Worm (Caenorhabditis elegans) whole organism, early embryonic: Measurements from ENCODE around the gene T14A8.2.

Experiments used
- B0310.2 ChIP-seq: sonication (generic microtip); optimal IDR thresholded peaks from 2 replicates; lab custom pipeline; 2016; ENCODE audit warnings: mild to moderate bottlenecking, missing genetic modification characterization, missing compliant biosample characterization
- F13C5.2 ChIP-seq: sonication (generic microtip); optimal IDR thresholded peaks from 2 replicates; lab custom pipeline; 2017; ENCODE audit warnings: mild to moderate bottlenecking, missing genetic modification characterization, inconsistent platforms, missing compliant biosample characterization
- aly-1 ChIP-seq: sonication (generic microtip); optimal IDR thresholded peaks from 2 replicates; lab custom pipeline; 2016; ENCODE audit warnings: missing genetic modification characterization, missing compliant biosample characterization
- ama-1 ChIP-seq: fragments of 150-350 bp; optimal IDR thresholded peaks from 2 replicates; lab custom pipeline; 2014
- ceh-13 ChIP-seq: fragments of 200-800 bp; sonication (Bioruptor generic); optimal IDR thresholded peaks from 2 replicates; lab custom pipeline; 2018; ENCODE audit warnings: mild to moderate bottlenecking, missing genetic modification characterization, missing compliant biosample characterization
- ceh-36 ChIP-seq: sonication (generic microtip); optimal IDR thresholded peaks from 2 replicates; lab custom pipeline; 2016; ENCODE audit warnings: missing genetic modification characterization, inconsistent platforms, missing compliant biosample characterization
- ets-7 ChIP-seq: sonication (generic microtip); optimal IDR thresholded peaks from 2 replicates; lab custom pipeline; 2016; ENCODE audit warnings: missing genotype, missing genetic modification characterization, missing compliant biosample characterization
- flt-1 ChIP-seq: fragments of 200-800 bp; sonication (Bioruptor generic); IDR thresholded peaks from 2 replicates; pipeline ENCODE4 v1.3.6; 2022; ENCODE audit warnings: missing genetic modification characterization, missing compliant biosample characterization
- hmbx-1 ChIP-seq: sonication (generic microtip); optimal IDR thresholded peaks from 2 replicates; lab custom pipeline; 2016; ENCODE audit warnings: mild to moderate bottlenecking, missing genetic modification characterization, missing compliant biosample characterization
- hmg-4 ChIP-seq: fragments of 200-800 bp; sonication (Bioruptor generic); optimal IDR thresholded peaks from 2 replicates; lab custom pipeline; 2018; ENCODE audit warnings: mild to moderate bottlenecking, missing genetic modification characterization, missing compliant biosample characterization
- hnd-1 ChIP-seq: sonication (generic microtip); optimal IDR thresholded peaks from 2 replicates; lab custom pipeline; 2016; ENCODE audit warnings: missing genetic modification characterization, missing compliant biosample characterization
- pes-1 ChIP-seq: fragments of 200-800 bp; sonication (Bioruptor generic); IDR thresholded peaks from 2 replicates; pipeline ENCODE4 v1.3.6; 2022; ENCODE audit warnings: missing genetic modification reagents, missing genetic modification characterization, missing compliant biosample characterization
- scrt-1 ChIP-seq: fragments of 200-800 bp; sonication (Bioruptor generic); IDR thresholded peaks from 2 replicates; pipeline ENCODE4 v1.3.6; 2022; ENCODE audit warnings: missing genetic modification characterization, missing compliant biosample characterization
- sea-1 ChIP-seq: fragments of 200-800 bp; sonication (Bioruptor generic); conservative IDR thresholded peaks from 2 replicates; pipeline ENCODE4 v1.3.6; 2022; ENCODE audit warnings: missing genetic modification characterization, missing compliant biosample characterization
- tbx-11 ChIP-seq: fragments of 200-800 bp; sonication (Bioruptor generic); IDR thresholded peaks from 2 replicates; pipeline ENCODE4 v1.3.6; 2022; ENCODE audit warnings: missing genetic modification characterization, missing compliant biosample characterization
- tbx-37 ChIP-seq: fragments of 200-800 bp; sonication (Bioruptor generic); conservative IDR thresholded peaks from 2 replicates; pipeline ENCODE4 v1.3.6; 2022; ENCODE audit warnings: missing genetic modification reagents, missing genetic modification characterization, missing compliant biosample characterization
- tra-4 ChIP-seq: sonication (generic microtip); optimal IDR thresholded peaks from 2 replicates; lab custom pipeline; 2017; ENCODE audit warnings: missing genetic modification characterization, missing compliant biosample characterization

T14A8.2 gene

ce11 chrIV:7829275-7829938 is 7.0 kb upstream of the T14A8.2 start, which contains the start of gene C06A6.4:
Gene C06A6.4 (minus strand): TSS chrIV:7829298.
- TF ChIP-seq hmg-4 (GFP tag; lab: Kevin White, UChicago) = no peak
- no peak for TF ChIP-seq ceh-13
- TF ChIP-seq pes-1 = no peak
- TF ChIP-seq flt-1 (GFP tag; lab: Robert Waterston, UW) = no peak

- TF ChIP-seq F13C5.2 (no peak), pes-1 (no peak)
Measured at ce11 chrIV:7824649-7825048, 2.2 kb upstream of the T14A8.2 start.

- no peak for TF ChIP-seq hmg-4 (GFP tag; lab: Kevin White, UChicago)
- no peak for TF ChIP-seq ets-7 (tag; lab: Kevin White, UChicago)
- TF ChIP-seq hmbx-1 (tag; lab: Kevin White, UChicago) = no peak
- no peak for TF ChIP-seq B0310.2
- no peak for TF ChIP-seq tra-4 (tag; lab: Kevin White, UChicago)
- no peak for TF ChIP-seq sea-1 (GFP tag; lab: Robert Waterston, UW)
- TF ChIP-seq ceh-13 = no peak
- TF ChIP-seq ama-1 (lab: Kevin White, UChicago) = no peak
- TF ChIP-seq flt-1 (GFP tag; lab: Robert Waterston, UW) = no peak
- TF ChIP-seq aly-1 = no peak
- no peak for TF ChIP-seq ceh-36
- TF ChIP-seq hnd-1 (tag; lab: Kevin White, UChicago) = no peak
- TF ChIP-seq scrt-1 = no peak
- TF ChIP-seq pes-1 = no peak
- TF ChIP-seq F13C5.2 = no peak
- no peak for TF ChIP-seq tbx-11
- no peak for TF ChIP-seq tbx-37 (GFP tag; lab: Robert Waterston, UW)
Measured at ce11 chrIV:7817852-7818251, 4.6 kb downstream of the T14A8.2 start, which contains the start of gene ric-3. Gene ric-3 (plus strand): TSS chrIV:7818251.

ce11 chrIV:7816402-7817102 is 5.9 kb downstream of the T14A8.2 start:
- no peak for TF ChIP-seq ceh-36
- TF ChIP-seq tbx-11 = no peak
- TF ChIP-seq ceh-13 = no peak
- no peak for TF ChIP-seq ama-1 (lab: Kevin White, UChicago)
- no peak for TF ChIP-seq sea-1 (GFP tag; lab: Robert Waterston, UW)
- no peak for TF ChIP-seq aly-1
- no peak for TF ChIP-seq tra-4 (tag; lab: Kevin White, UChicago)
- no peak for TF ChIP-seq hmbx-1 (tag; lab: Kevin White, UChicago)
- no peak for TF ChIP-seq flt-1 (GFP tag; lab: Robert Waterston, UW)
- TF ChIP-seq pes-1 = no peak
- no peak for TF ChIP-seq ets-7 (tag; lab: Kevin White, UChicago)
- TF ChIP-seq hmg-4 (GFP tag; lab: Kevin White, UChicago) = no peak
- no peak for TF ChIP-seq F13C5.2
- TF ChIP-seq tbx-37 (GFP tag; lab: Robert Waterston, UW) = no peak
- TF ChIP-seq hnd-1 (tag; lab: Kevin White, UChicago) = no peak

- TF ChIP-seq sea-1 (GFP tag; lab: Robert Waterston, UW) (no peak), ets-7 (tag; lab: Kevin White, UChicago) (no peak), ceh-36 (no peak), aly-1 (no peak), F13C5.2 (no peak)
Measured at ce11 chrIV:7815683-7816183, 6.7 kb downstream of the T14A8.2 start, which contains the start of gene cdgs-1. Gene cdgs-1 (minus strand): TSS chrIV:7815733.

ce11 chrIV:7812709-7813108 is 9.7 kb downstream of the T14A8.2 start, which contains the start of gene zgpa-1:
Gene zgpa-1 (minus strand): TSS chrIV:7812809.
- no peak for TF ChIP-seq sea-1 (GFP tag; lab: Robert Waterston, UW)
- no peak for TF ChIP-seq hmg-4 (GFP tag; lab: Kevin White, UChicago)

- TF ChIP-seq tra-4 (tag; lab: Kevin White, UChicago) = no peak
- TF ChIP-seq ets-7 (tag; lab: Kevin White, UChicago) = no peak
- TF ChIP-seq tbx-11 = no peak
- TF ChIP-seq B0310.2 = no peak
- TF ChIP-seq hmbx-1 (tag; lab: Kevin White, UChicago) = no peak
- TF ChIP-seq pes-1 = no peak
- no peak for TF ChIP-seq hmg-4 (GFP tag; lab: Kevin White, UChicago)
- no peak for TF ChIP-seq ama-1 (lab: Kevin White, UChicago)
- TF ChIP-seq scrt-1 = no peak
- no peak for TF ChIP-seq sea-1 (GFP tag; lab: Robert Waterston, UW)
- TF ChIP-seq ceh-36 = no peak
- TF ChIP-seq tbx-37 (GFP tag; lab: Robert Waterston, UW) = no peak
- no peak for TF ChIP-seq F13C5.2
- TF ChIP-seq hnd-1 (tag; lab: Kevin White, UChicago) = no peak
- no peak for TF ChIP-seq flt-1 (GFP tag; lab: Robert Waterston, UW)
- no peak for TF ChIP-seq ceh-13
- TF ChIP-seq aly-1 = no peak
Measured at ce11 chrIV:7808583-7808982, 13.8 kb downstream of the T14A8.2 start, which contains the start of gene C33H5.1. Gene C33H5.1 (plus strand): TSS chrIV:7808912.

- TF ChIP-seq flt-1 (GFP tag; lab: Robert Waterston, UW) (no peak), hmg-4 (GFP tag; lab: Kevin White, UChicago) (no peak), tbx-37 (GFP tag; lab: Robert Waterston, UW) (no peak), F13C5.2 (no peak), tra-4 (tag; lab: Kevin White, UChicago) (no peak), ceh-36 (no peak), B0310.2 (no peak)
Measured at ce11 chrIV:7804740-7805139, 17.7 kb downstream of the T14A8.2 start, which contains the start of gene C33H5.2. Gene C33H5.2 (plus strand): TSS chrIV:7805040.
